Fruit fly (Drosophila melanogaster) whole organism, prepupa: ENCODE measurements around the gene CG17600.

Experiments used
- CG10669 ChIP-seq: fragments of 200-800 bp; sonication (Bioruptor generic); optimal IDR thresholded peaks from 3 replicates; lab custom pipeline; 2018; ENCODE audit warnings: missing biosample characterization, mild to moderate bottlenecking, missing genetic modification characterization, moderate library complexity
- CG11294 ChIP-seq: fragments of 200-800 bp; sonication (Bioruptor generic); IDR thresholded peaks from 2 replicates; pipeline ENCODE4 v1.3.6; 2022; ENCODE audit warnings: missing biosample characterization, missing genetic modification characterization
- CG11902 ChIP-seq: fragments of 200-800 bp; sonication (Bioruptor generic); optimal IDR thresholded peaks from 3 replicates; lab custom pipeline; 2016; ENCODE audit warnings: missing biosample characterization, missing genetic modification characterization
- CG1621 ChIP-seq: fragments of 200-800 bp; sonication (Bioruptor generic); optimal IDR thresholded peaks from 3 replicates; lab custom pipeline; 2018; ENCODE audit warnings: missing biosample characterization, mild to moderate bottlenecking, missing genetic modification characterization
- CG16779 ChIP-seq: fragments of 200-800 bp; sonication (Bioruptor generic); optimal IDR thresholded peaks from 3 replicates; lab custom pipeline; 2017; ENCODE audit warnings: missing biosample characterization, mild to moderate bottlenecking, missing genetic modification characterization
- CG34406 ChIP-seq: fragments of 200-800 bp; sonication (Bioruptor generic); optimal IDR thresholded peaks from 3 replicates; lab custom pipeline; 2016; ENCODE audit warnings: missing biosample characterization, missing genetic modification characterization
- CG3919 ChIP-seq: fragments of 200-800 bp; sonication (Bioruptor generic); optimal IDR thresholded peaks from 3 replicates; lab custom pipeline; 2016; ENCODE audit warnings: missing biosample characterization, missing genetic modification characterization
- CG4318 ChIP-seq: fragments of 200-800 bp; sonication (Bioruptor generic); optimal IDR thresholded peaks from 3 replicates; lab custom pipeline; 2017; ENCODE audit warnings: missing biosample characterization, mild to moderate bottlenecking, missing genetic modification characterization
- CG6276 ChIP-seq: fragments of 200-800 bp; sonication (Bioruptor generic); optimal IDR thresholded peaks from 2 replicates; lab custom pipeline; 2017; ENCODE audit warnings: missing biosample characterization, mild to moderate bottlenecking, missing genetic modification characterization
- CG6808 ChIP-seq: fragments of 200-800 bp; sonication (Bioruptor generic); optimal IDR thresholded peaks from 3 replicates; lab custom pipeline; 2017; ENCODE audit warnings: missing biosample characterization, missing genetic modification characterization, mild to moderate bottlenecking, moderate library complexity, missing genetic modification reagents
- CG8119 ChIP-seq: fragments of 200-800 bp; sonication (Bioruptor generic); IDR thresholded peaks from 3 replicates; pipeline ENCODE4 v1.3.6; 2022; ENCODE audit warnings: missing biosample characterization, missing genetic modification characterization
- CG8632 ChIP-seq: fragments of 200-800 bp; sonication (Bioruptor generic); optimal IDR thresholded peaks from 3 replicates; lab custom pipeline; 2016; ENCODE audit warnings: missing biosample characterization, missing genetic modification characterization
- Eip78C ChIP-seq: fragments of 200-800 bp; sonication (Bioruptor generic); peaks from one replicate; lab custom pipeline; 2016; ENCODE audit warnings: missing biosample characterization, missing genetic modification characterization
- Ets96B ChIP-seq: fragments of 200-800 bp; optimal IDR thresholded peaks from 2 replicates; lab custom pipeline; 2019; ENCODE audit warnings: missing biosample characterization, mild to moderate bottlenecking, missing genetic modification characterization, moderate library complexity
- Hr38 ChIP-seq: sonication (Bioruptor generic); optimal IDR thresholded peaks from 2 replicates; lab custom pipeline; 2016; ENCODE audit warnings: missing biosample characterization, missing genetic modification characterization
- Hr39 ChIP-seq: fragments of 200-800 bp; sonication (Bioruptor generic); optimal IDR thresholded peaks from 2 replicates; lab custom pipeline; 2016; ENCODE audit warnings: missing biosample characterization, missing genetic modification characterization
- Hr4 ChIP-seq: fragments of 200-800 bp; sonication (Bioruptor generic); optimal IDR thresholded peaks from 3 replicates; lab custom pipeline; 2016; ENCODE audit warnings: missing biosample characterization, missing genetic modification characterization
- OdsH ChIP-seq: fragments of 200-800 bp; sonication (Bioruptor generic); optimal IDR thresholded peaks from 3 replicates; lab custom pipeline; 2016; ENCODE audit warnings: missing biosample characterization, missing genetic modification characterization
- Sox102F ChIP-seq: fragments of 200-800 bp; sonication (Bioruptor generic); optimal IDR thresholded peaks from 2 replicates; lab custom pipeline; 2016; ENCODE audit warnings: missing biosample characterization, mild to moderate bottlenecking, missing genetic modification characterization
- Sox15 ChIP-seq: fragments of 200-800 bp; sonication (Bioruptor generic); optimal IDR thresholded peaks from 3 replicates; lab custom pipeline; 2016; ENCODE audit warnings: missing biosample characterization, missing genetic modification characterization
- acj6 ChIP-seq: fragments of 200-800 bp; sonication (Bioruptor generic); optimal IDR thresholded peaks from 3 replicates; lab custom pipeline; 2016; ENCODE audit warnings: missing biosample characterization, missing genetic modification characterization
- cyc ChIP-seq: fragments of 200-800 bp; sonication (Bioruptor generic); optimal IDR thresholded peaks from 3 replicates; lab custom pipeline; 2016; ENCODE audit warnings: missing biosample characterization, missing genetic modification characterization
- dac ChIP-seq: fragments of 200-800 bp; sonication (Bioruptor generic); optimal IDR thresholded peaks from 2 replicates; lab custom pipeline; 2017; ENCODE audit warnings: missing biosample characterization, mild to moderate bottlenecking, missing genetic modification characterization
- eg ChIP-seq: fragments of 200-800 bp; sonication (Bioruptor generic); IDR thresholded peaks from 3 replicates; pipeline ENCODE4 v1.3.6; 2022; ENCODE audit warnings: missing biosample characterization, missing genetic modification characterization
- esn ChIP-seq: fragments of 200-800 bp; sonication (Bioruptor generic); optimal IDR thresholded peaks from 2 replicates; lab custom pipeline; 2016; ENCODE audit warnings: missing biosample characterization, mild to moderate bottlenecking, missing genetic modification characterization, moderate library complexity
- net ChIP-seq: fragments of 200-800 bp; sonication (Bioruptor generic); optimal IDR thresholded peaks from 3 replicates; lab custom pipeline; 2016; ENCODE audit warnings: missing biosample characterization, missing genetic modification characterization
- pdm3 ChIP-seq: fragments of 200-800 bp; sonication (Bioruptor generic); optimal IDR thresholded peaks from 3 replicates; lab custom pipeline; 2016; ENCODE audit warnings: missing biosample characterization, missing genetic modification characterization
- spab ChIP-seq: fragments of 200-800 bp; sonication (Bioruptor generic); optimal IDR thresholded peaks from 2 replicates; lab custom pipeline; 2017; ENCODE audit warnings: missing biosample characterization, mild to moderate bottlenecking, missing genetic modification characterization, missing genetic modification reagents
- ss ChIP-seq, 2 experiments: fragments of 200-800 bp; sonication (Bioruptor generic); optimal IDR thresholded peaks; 2 replicates in 1 of 2; 3 replicates in 1 of 2; lab custom pipeline; 2017 to 2018; ENCODE audit warnings: mild to moderate bottlenecking in 2 of 2, missing biosample characterization in 2 of 2, missing genetic modification characterization in 2 of 2, moderate library complexity in 1 of 2
- topi ChIP-seq: fragments of 200-800 bp; sonication (Bioruptor generic); optimal IDR thresholded peaks from 3 replicates; lab custom pipeline; 2016; ENCODE audit warnings: missing biosample characterization, missing genetic modification characterization
- vri ChIP-seq: fragments of 200-800 bp; sonication (Bioruptor generic); optimal IDR thresholded peaks from 3 replicates; lab custom pipeline; 2016; ENCODE audit warnings: missing biosample characterization, mild to moderate bottlenecking, missing genetic modification characterization

Gene CG17600

dm6 chrX:22546797-22547196 is 31.8 kb downstream of the CG17600 start, which contains the start of gene CG17601:
Gene CG17601 (plus strand): TSS chrX:22547097.
- TF ChIP-seq CG4318 (GFP tag; lab: Kevin White, UChicago) (no peak), Hr4 (no peak), CG3919 (GFP tag; lab: Kevin White, UChicago) (no peak), Hr38 (no peak), Hr39 (GFP tag; lab: Kevin White, UChicago) (no peak), ss (GFP tag; optimal IDR thresholded peaks at IDR 0.05; lab: Kevin White, UChicago) (no peak), CG8119 (GFP tag; lab: Robert Waterston, UW) (no peak), spab (no peak), Sox15 (GFP tag; lab: Kevin White, UChicago) (no peak), CG10669 (GFP tag; lab: Kevin White, UChicago) (no peak), vri (GFP tag; lab: Kevin White, UChicago) (no peak), pdm3 (no peak), CG6276 (GFP tag; lab: Kevin White, UChicago) (no peak), CG6808 (GFP tag; lab: Kevin White, UChicago) (no peak), CG1621 (tag; lab: Kevin White, UChicago) (no peak), eg (GFP tag; lab: Robert Waterston, UW) (no peak), CG16779 (tag; lab: Kevin White, UChicago) (no peak), topi (no peak)

dm6 chrX:22574362-22574761 is 59.4 kb downstream of the CG17600 start:
- no peak for TF ChIP-seq CG6276 (GFP tag; lab: Kevin White, UChicago)
- no peak for TF ChIP-seq CG4318 (GFP tag; lab: Kevin White, UChicago)
- no peak for TF ChIP-seq Ets96B (tag; lab: Kevin White, UChicago)
- TF ChIP-seq OdsH (GFP tag; lab: Kevin White, UChicago) = no peak
- TF ChIP-seq cyc (GFP tag; lab: Kevin White, UChicago) = no peak
- no peak for TF ChIP-seq Sox102F (GFP tag; lab: Kevin White, UChicago)
- TF ChIP-seq Eip78C (GFP tag; lab: Kevin White, UChicago) = no peak
- no peak for TF ChIP-seq CG11902 (GFP tag; lab: Kevin White, UChicago)
- TF ChIP-seq CG34406 = no peak
- TF ChIP-seq eg (GFP tag; lab: Robert Waterston, UW) = no peak

dm6 chrX:22575082-22575481 is 60.1 kb downstream of the CG17600 start:
- TF ChIP-seq Hr39 (GFP tag; lab: Kevin White, UChicago) (no peak), CG11294 (GFP tag; lab: Robert Waterston, UW) (no peak), dac (no peak), vri (GFP tag; lab: Kevin White, UChicago) (no peak), OdsH (GFP tag; lab: Kevin White, UChicago) (no peak)

- TF ChIP-seq Eip78C (GFP tag; lab: Kevin White, UChicago) (no peak), acj6 (no peak), spab (no peak), topi (no peak), CG8632 (GFP tag; lab: Kevin White, UChicago) (no peak), net (GFP tag; lab: Kevin White, UChicago) (no peak), esn (no peak), dac (no peak), CG1621 (tag; lab: Kevin White, UChicago) (no peak), CG11294 (GFP tag; lab: Robert Waterston, UW) (no peak)
- TF ChIP-seq, all 60 proteins: peak for 0
These were observed 67.9 kb downstream of the CG17600 start for dm6 chrX:22582909-22583308.
